Worm (Caenorhabditis elegans) whole organism, L3 larva: Measurements from ENCODE around the gene F25E5.5.

ENCODE experiments used
- aly-2 ChIP-seq: fragments of 150-350 bp; optimal IDR thresholded peaks from 2 replicates; lab custom pipeline; 2014; ENCODE audit warnings: missing biosample characterization, missing genetic modification characterization
- ama-1 ChIP-seq: fragments of 150-350 bp; optimal IDR thresholded peaks from 2 replicates; lab custom pipeline; 2018
- ceh-16 ChIP-seq: sonication (generic microtip); optimal IDR thresholded peaks from 2 replicates; lab custom pipeline; 2017; ENCODE audit warnings: missing biosample characterization, missing genetic modification characterization
- ceh-28 ChIP-seq: fragments of 150-350 bp; optimal IDR thresholded peaks from 2 replicates; lab custom pipeline; 2014; ENCODE audit warnings: missing biosample characterization, missing genetic modification reagents, missing genetic modification characterization
- ceh-82 ChIP-seq: fragments of 150-350 bp; optimal IDR thresholded peaks from 2 replicates; lab custom pipeline; 2014; ENCODE audit warnings: missing biosample characterization, missing genetic modification characterization
- ceh-9 ChIP-seq: sonication (generic microtip); optimal IDR thresholded peaks from 2 replicates; lab custom pipeline; 2018; ENCODE audit warnings: missing biosample characterization, missing genetic modification characterization
- daf-12 ChIP-seq: fragments of 150-350 bp; optimal IDR thresholded peaks from 2 replicates; lab custom pipeline; 2014; ENCODE audit warnings: missing biosample characterization, missing genetic modification reagents, missing genetic modification characterization
- egl-27 ChIP-seq: sonication (generic microtip); optimal IDR thresholded peaks from 4 replicates; lab custom pipeline; 2017; ENCODE audit warnings: missing biosample characterization, missing genetic modification reagents, missing genetic modification characterization
- elt-2 ChIP-seq: sonication (generic microtip); optimal IDR thresholded peaks from 2 replicates; lab custom pipeline; 2016; ENCODE audit warnings: missing genetic modification reagents, mild to moderate bottlenecking, missing genetic modification characterization, missing compliant biosample characterization
- elt-3 ChIP-seq, 3 experiments: fragments of 150-350 bp in 1 of 3; sonication (generic microtip) in 2 of 3; optimal IDR thresholded peaks; 2 replicates in 2 of 3; 4 replicates in 1 of 3; lab custom pipeline; 2014 to 2017; ENCODE audit warnings: missing biosample characterization in 3 of 3, missing genetic modification characterization in 3 of 3
- fkh-10 ChIP-seq: sonication (generic microtip); optimal IDR thresholded peaks from 2 replicates; lab custom pipeline; 2017; ENCODE audit warnings: missing biosample characterization, missing genetic modification reagents, missing genetic modification characterization
- fkh-2 ChIP-seq: fragments of 150-350 bp; optimal IDR thresholded peaks from 2 replicates; lab custom pipeline; 2014; ENCODE audit warnings: missing biosample characterization, missing genetic modification reagents, missing genetic modification characterization
- hmg-11 ChIP-seq: sonication (generic microtip); optimal IDR thresholded peaks from 2 replicates; lab custom pipeline; 2016; ENCODE audit warnings: missing genetic modification characterization, missing compliant biosample characterization
- jun-1 ChIP-seq: fragments of 150-350 bp; optimal IDR thresholded peaks from 2 replicates; lab custom pipeline; 2014; ENCODE audit warnings: missing biosample characterization, missing genetic modification reagents, missing genetic modification characterization
- lin-15B ChIP-seq: fragments of 150-350 bp; optimal IDR thresholded peaks from 2 replicates; lab custom pipeline; 2014; ENCODE audit warnings: missing biosample characterization, missing genetic modification characterization
- mdl-1 ChIP-seq: fragments of 150-350 bp; optimal IDR thresholded peaks from 2 replicates; lab custom pipeline; 2014; ENCODE audit warnings: missing biosample characterization, missing genetic modification characterization
- nfya-1 ChIP-seq: sonication (generic microtip); optimal IDR thresholded peaks from 2 replicates; lab custom pipeline; 2017; ENCODE audit warnings: missing genetic modification characterization, mild to moderate bottlenecking, missing compliant biosample characterization, antibody characterized with exemption, moderate library complexity; ENCODE audit not compliant: insufficient read depth
- nhr-12 ChIP-seq: fragments of 150-350 bp; optimal IDR thresholded peaks from 2 replicates; lab custom pipeline; 2014; ENCODE audit warnings: missing biosample characterization, missing genetic modification characterization
- nhr-23 ChIP-seq: fragments of 150-350 bp; optimal IDR thresholded peaks from 2 replicates; lab custom pipeline; 2014; ENCODE audit warnings: missing biosample characterization, missing genetic modification reagents, missing genetic modification characterization
- nhr-237 ChIP-seq: fragments of 150-350 bp; optimal IDR thresholded peaks from 2 replicates; lab custom pipeline; 2014; ENCODE audit warnings: missing biosample characterization, missing genetic modification characterization
- nhr-25 ChIP-seq: sonication (generic microtip); optimal IDR thresholded peaks from 2 replicates; lab custom pipeline; 2017; ENCODE audit warnings: missing biosample characterization, missing genetic modification characterization
- nhr-28 ChIP-seq: fragments of 150-350 bp; optimal IDR thresholded peaks from 2 replicates; lab custom pipeline; 2014; ENCODE audit warnings: missing biosample characterization, missing genetic modification characterization
- nhr-43 ChIP-seq: sonication (generic microtip); optimal IDR thresholded peaks from 2 replicates; lab custom pipeline; 2016; ENCODE audit warnings: mild to moderate bottlenecking, missing genetic modification characterization, missing compliant biosample characterization; ENCODE audit not compliant: poor library complexity, severe bottlenecking
- nhr-67 ChIP-seq: fragments of 150-350 bp; optimal IDR thresholded peaks from 2 replicates; lab custom pipeline; 2014; ENCODE audit warnings: missing biosample characterization, missing genetic modification characterization
- nhr-76 ChIP-seq: fragments of 150-350 bp; sonication (generic microtip); optimal IDR thresholded peaks from 5 replicates; lab custom pipeline; 2014; ENCODE audit warnings: missing biosample characterization, missing genetic modification characterization
- nhr-77 ChIP-seq: fragments of 150-350 bp; optimal IDR thresholded peaks from 2 replicates; lab custom pipeline; 2014; ENCODE audit warnings: missing biosample characterization, missing genetic modification characterization
- pqm-1 ChIP-seq: fragments of 150-350 bp; optimal IDR thresholded peaks from 2 replicates; lab custom pipeline; 2017; ENCODE audit warnings: missing biosample characterization, missing genetic modification characterization, inconsistent platforms
- sea-2 ChIP-seq: fragments of 150-350 bp; sonication (generic microtip); optimal IDR thresholded peaks from 4 replicates; lab custom pipeline; 2014; ENCODE audit warnings: missing biosample characterization, missing genetic modification reagents, missing genetic modification characterization
- skn-1 ChIP-seq: fragments of 150-350 bp; optimal IDR thresholded peaks from 2 replicates; lab custom pipeline; 2014; ENCODE audit warnings: missing biosample characterization, missing genetic modification characterization
- unc-39 ChIP-seq: sonication (generic microtip); optimal IDR thresholded peaks from 4 replicates; lab custom pipeline; 2017; ENCODE audit warnings: missing biosample characterization, missing genetic modification characterization
- unc-62 ChIP-seq: fragments of 150-350 bp; sonication (generic microtip); optimal IDR thresholded peaks from 4 replicates; lab custom pipeline; 2014; ENCODE audit warnings: missing biosample characterization, missing genetic modification reagents, missing genetic modification characterization
- ztf-11 ChIP-seq: fragments of 150-350 bp; optimal IDR thresholded peaks from 2 replicates; lab custom pipeline; 2014; ENCODE audit warnings: missing biosample characterization, missing genetic modification characterization

Gene F25E5.5

ce11 chrV:7403501-7403900 lies 43.6 kb upstream of the F25E5.5 start:
- TF ChIP-seq ztf-11 (tag; lab: Kevin White, UChicago) (no peak), nhr-77 (tag; lab: Kevin White, UChicago) (no peak), ceh-28 (tag; lab: Kevin White, UChicago) (no peak), nhr-43 (tag; lab: Kevin White, UChicago) (no peak), ceh-82 (tag; lab: Kevin White, UChicago) (no peak), mdl-1 (tag; lab: Kevin White, UChicago) (no peak), fkh-10 (GFP tag; lab: Kevin White, UChicago) (no peak)
- TF ChIP-seq, all 47 proteins: peak for 0

ce11 chrV:7408520-7408919 lies 38.5 kb upstream of the F25E5.5 start, which contains the start of gene srt-6:
srt-6 (minus strand) TSS chrV:7408814.
- no peak for TF ChIP-seq nhr-67
- TF ChIP-seq elt-3 (tag; optimal IDR thresholded peaks at IDR 0.05; lab: Kevin White, UChicago): no peak
- TF ChIP-seq nfya-1 (tag; lab: Kevin White, UChicago): no peak
- no peak for TF ChIP-seq hmg-11 (tag; lab: Kevin White, UChicago)
- TF ChIP-seq fkh-10 (GFP tag; lab: Kevin White, UChicago): no peak
- no peak for TF ChIP-seq unc-39 (tag; lab: Kevin White, UChicago)
- TF ChIP-seq mdl-1 (tag; lab: Kevin White, UChicago): no peak
- TF ChIP-seq nhr-12 (tag; lab: Kevin White, UChicago): no peak
- TF ChIP-seq nhr-25 (tag; lab: Kevin White, UChicago): no peak
- TF ChIP-seq daf-12 (tag; lab: Kevin White, UChicago): no peak
- no peak for TF ChIP-seq nhr-76 (tag; lab: Kevin White, UChicago)
- no peak for TF ChIP-seq skn-1
- TF ChIP-seq elt-2 (tag; lab: Kevin White, UChicago): no peak
- TF ChIP-seq, all 47 proteins: peak for 0

- TF ChIP-seq nhr-23: no peak
- no peak for TF ChIP-seq nhr-76 (tag; lab: Kevin White, UChicago)
- TF ChIP-seq aly-2 (tag; lab: Kevin White, UChicago): no peak
- no peak for TF ChIP-seq ceh-9 (tag; lab: Kevin White, UChicago)
- no peak for TF ChIP-seq sea-2 (GFP tag; lab: Kevin White, UChicago)
- no peak for TF ChIP-seq unc-62 (GFP tag; lab: Kevin White, UChicago)
- no peak for TF ChIP-seq ceh-82 (tag; lab: Kevin White, UChicago)
- TF ChIP-seq nhr-12 (tag; lab: Kevin White, UChicago): no peak
- no peak for TF ChIP-seq nhr-67
- TF ChIP-seq fkh-2 (tag; lab: Kevin White, UChicago): no peak
- TF ChIP-seq egl-27 (tag; lab: Kevin White, UChicago): no peak
- TF ChIP-seq nhr-77 (tag; lab: Kevin White, UChicago): no peak
- no peak for TF ChIP-seq fkh-10 (GFP tag; lab: Kevin White, UChicago)
Observed at ce11 chrV:7409599-7409998, 37.5 kb upstream of the F25E5.5 start, which contains the start of gene R13D7.2. R13D7.2 (plus strand) TSS chrV:7409899.

ce11 chrV:7411695-7412094 lies 35.4 kb upstream of the F25E5.5 start, which contains the start of gene str-41:
str-41 (plus strand) TSS chrV:7411995.
- no peak for TF ChIP-seq ama-1
- no peak for TF ChIP-seq egl-27 (tag; lab: Kevin White, UChicago)
- TF ChIP-seq jun-1 (tag; lab: Kevin White, UChicago): no peak
- TF ChIP-seq nhr-28 (tag; lab: Kevin White, UChicago): no peak
- TF ChIP-seq pqm-1: no peak
- no peak for TF ChIP-seq ceh-16 (tag; lab: Kevin White, UChicago)

- peak in 1 of 3 experiments; percentile 23 for TF ChIP-seq elt-3 (tag; optimal IDR thresholded peaks at IDR 0.05; lab: Kevin White, UChicago)
- no peak for TF ChIP-seq lin-15B
- TF ChIP-seq unc-39 (tag; lab: Kevin White, UChicago): no peak
- TF ChIP-seq nhr-237 (tag; lab: Kevin White, UChicago): no peak
- TF ChIP-seq nhr-23: peak; percentile 71
- TF ChIP-seq nhr-43 (tag; lab: Kevin White, UChicago): peak; percentile 84
- TF ChIP-seq skn-1: peak; percentile 71
- no peak for TF ChIP-seq nhr-77 (tag; lab: Kevin White, UChicago)
- TF ChIP-seq ama-1: peak; percentile 84
- no peak for TF ChIP-seq ztf-11 (tag; lab: Kevin White, UChicago)
- TF ChIP-seq nhr-25 (tag; lab: Kevin White, UChicago): peak; percentile 71
- no peak for TF ChIP-seq ceh-82 (tag; lab: Kevin White, UChicago)
Observed at ce11 chrV:7413107-7413774, 33.8 kb upstream of the F25E5.5 start, which contains the start of gene F18E3.11. F18E3.11 (plus strand) TSS chrV:7413482.
